Worm (Caenorhabditis elegans) whole organism, L1 larva: Measurements from ENCODE around the gene nhr-164.

ENCODE experiments used
- alr-1 ChIP-seq: fragments of 200-800 bp; sonication (Bioruptor generic); optimal IDR thresholded peaks from 2 replicates; lab custom pipeline; 2018; ENCODE audit warnings: borderline replicate concordance, mild to moderate bottlenecking, missing genetic modification characterization, missing compliant biosample characterization
- ceh-8 ChIP-seq: fragments of 200-800 bp; sonication (Bioruptor generic); optimal IDR thresholded peaks from 2 replicates; lab custom pipeline; 2018; ENCODE audit warnings: mild to moderate bottlenecking, missing genetic modification characterization, moderate library complexity, missing compliant biosample characterization
- ces-1 ChIP-seq: fragments of 150-350 bp; optimal IDR thresholded peaks from 2 replicates; lab custom pipeline; 2014; ENCODE audit warnings: missing biosample characterization, missing genetic modification reagents, missing genetic modification characterization
- efl-3 ChIP-seq: fragments of 200-800 bp; sonication (Bioruptor generic); optimal IDR thresholded peaks from 2 replicates; lab custom pipeline; 2018; ENCODE audit warnings: mild to moderate bottlenecking, missing genetic modification characterization, missing compliant biosample characterization
- egl-27 ChIP-seq, 2 experiments: fragments of 150-350 bp in 1 of 2; sonication (generic microtip); optimal IDR thresholded peaks; 3 replicates each; lab custom pipeline; 2017 to 2018; ENCODE audit warnings: missing biosample characterization in 2 of 2, missing genetic modification characterization in 2 of 2, missing genetic modification reagents in 2 of 2
- fkh-4 ChIP-seq: sonication (generic microtip); optimal IDR thresholded peaks from 2 replicates; lab custom pipeline; 2016; ENCODE audit warnings: missing compliant biosample characterization, missing genetic modification characterization, borderline replicate concordance
- nhr-11 ChIP-seq: fragments of 150-350 bp; optimal IDR thresholded peaks from 2 replicates; lab custom pipeline; 2014; ENCODE audit warnings: missing biosample characterization, missing genetic modification characterization
- nhr-237 ChIP-seq: fragments of 150-350 bp; optimal IDR thresholded peaks from 2 replicates; lab custom pipeline; 2014; ENCODE audit warnings: missing biosample characterization, missing genetic modification characterization
- nhr-28 ChIP-seq: fragments of 150-350 bp; optimal IDR thresholded peaks from 2 replicates; lab custom pipeline; 2014; ENCODE audit warnings: missing biosample characterization, missing genetic modification characterization
- nhr-90 ChIP-seq: sonication (generic microtip); optimal IDR thresholded peaks from 2 replicates; lab custom pipeline; 2016; ENCODE audit warnings: mild to moderate bottlenecking, missing genetic modification characterization, missing compliant biosample characterization; ENCODE audit not compliant: poor library complexity
- pqm-1 ChIP-seq: sonication (generic microtip); optimal IDR thresholded peaks from 3 replicates; lab custom pipeline; 2017; ENCODE audit warnings: missing biosample characterization, missing genetic modification characterization
- unc-62 ChIP-seq: fragments of 150-350 bp; optimal IDR thresholded peaks from 2 replicates; lab custom pipeline; 2014; ENCODE audit warnings: missing biosample characterization, missing genetic modification reagents, missing genetic modification characterization
- xbp-1 ChIP-seq: sonication (generic microtip); optimal IDR thresholded peaks from 2 replicates; lab custom pipeline; 2016; ENCODE audit warnings: missing genetic modification characterization, missing compliant biosample characterization
- ztf-11 ChIP-seq, 2 experiments: sonication (generic microtip); optimal IDR thresholded peaks; 2 replicates each; lab custom pipeline; 2016 to 2017; ENCODE audit warnings: missing genetic modification characterization in 2 of 2, missing biosample characterization in 1 of 2, missing compliant biosample characterization in 1 of 2

- TF ChIP-seq nhr-28 (tag; lab: Kevin White, UChicago) (no peak), nhr-90 (tag; lab: Kevin White, UChicago) (no peak), efl-3 (GFP tag; lab: Kevin White, UChicago) (no peak), xbp-1 (tag; lab: Kevin White, UChicago) (no peak), alr-1 (tag; lab: Kevin White, UChicago) (no peak), egl-27 (tag; optimal IDR thresholded peaks at IDR 0.05; lab: Kevin White, UChicago) (no peak), unc-62 (no peak), nhr-237 (tag; lab: Kevin White, UChicago) (no peak), ceh-8 (GFP tag; lab: Kevin White, UChicago) (no peak), ces-1 (GFP tag; lab: Kevin White, UChicago) (no peak), nhr-11 (tag; lab: Kevin White, UChicago) (no peak), pqm-1 (no peak), fkh-4 (no peak), ztf-11 (tag; optimal IDR thresholded peaks at IDR 0.05; lab: Kevin White, UChicago) (no peak)
These were observed 24.3 kb upstream of the nhr-164 start, which contains the start of gene M01B2.8 for ce11 chrV:15259904-15260303.
